Worm (Caenorhabditis elegans) whole organism, midembryonic: ENCODE measurements around the gene F25B4.8.

Source experiments
- T22C8.4 ChIP-seq: fragments of 200-800 bp; sonication (Bioruptor generic); IDR thresholded peaks from 2 replicates; pipeline ENCODE4 v1.3.6; 2022; ENCODE audit warnings: missing genetic modification characterization, missing compliant biosample characterization
- cog-1 ChIP-seq: sonication (generic microtip); optimal IDR thresholded peaks from 2 replicates; lab custom pipeline; 2016; ENCODE audit warnings: missing genetic modification characterization, missing compliant biosample characterization
- flt-1 ChIP-seq: fragments of 200-800 bp; sonication (Bioruptor generic); IDR thresholded peaks from 2 replicates; pipeline ENCODE4 v1.3.6; 2022; ENCODE audit warnings: missing genetic modification characterization, missing compliant biosample characterization
- ref-1 ChIP-seq: fragments of 200-800 bp; sonication (Bioruptor generic); conservative IDR thresholded peaks from 2 replicates; pipeline ENCODE4 v1.3.6; 2022; ENCODE audit warnings: missing genetic modification reagents, missing genetic modification characterization, missing compliant biosample characterization
- tab-1 ChIP-seq: fragments of 200-800 bp; sonication (Bioruptor generic); IDR thresholded peaks from 2 replicates; pipeline ENCODE4 v1.3.6; 2022; ENCODE audit warnings: missing genetic modification characterization, missing compliant biosample characterization
- ztf-23 ChIP-seq: fragments of 200-800 bp; sonication (Bioruptor generic); IDR thresholded peaks from 2 replicates; pipeline ENCODE4 v1.3.6; 2022; ENCODE audit warnings: missing genetic modification reagents, missing genetic modification characterization, missing compliant biosample characterization

DNA sequence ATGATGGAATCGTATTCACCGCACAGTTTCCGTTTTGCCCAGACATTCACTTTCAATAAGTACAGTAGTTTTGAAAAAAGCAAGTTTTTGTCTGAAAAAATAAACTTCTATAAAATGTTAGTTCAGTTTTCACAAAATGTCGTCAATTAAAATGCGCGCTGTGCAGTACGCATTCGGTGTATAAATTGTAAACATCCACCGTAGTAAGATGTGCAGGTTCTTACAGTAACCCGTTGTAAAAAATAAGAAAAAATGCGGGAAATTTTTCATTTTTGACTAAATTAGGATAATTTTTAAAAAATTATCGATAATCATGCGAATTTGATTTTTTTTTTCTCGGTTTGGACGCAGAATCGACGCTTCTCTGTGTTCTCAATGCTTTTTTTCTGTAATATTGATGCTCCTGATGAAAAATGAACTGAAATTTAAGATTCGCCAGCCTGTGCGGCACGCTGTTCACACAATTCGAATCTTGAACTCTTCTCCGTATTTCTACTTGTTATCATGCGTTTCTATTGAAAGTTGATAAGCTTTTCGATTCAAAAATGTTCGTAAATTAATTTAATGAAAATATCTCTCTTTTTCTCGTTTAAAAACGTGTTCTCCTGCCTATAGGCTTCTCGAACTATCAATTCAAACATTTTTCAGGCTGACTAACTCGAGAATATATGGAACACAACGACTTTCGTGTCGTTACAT lies 25.9 kb upstream of the F25B4.8 start, which contains the start of gene rga-3:
- TF ChIP-seq ref-1 (GFP tag; lab: Robert Waterston, UW) (no peak), T22C8.4 (no peak), ztf-23 (GFP tag; lab: Robert Waterston, UW) (no peak), cog-1 (tag; lab: Kevin White, UChicago) (no peak), tab-1 (GFP tag; lab: Robert Waterston, UW) (no peak), flt-1 (GFP tag; lab: Robert Waterston, UW) (no peak)
